Fruit fly (Drosophila melanogaster): ENCODE measurements around the gene CG7970.

CG7970 gene

DNA sequence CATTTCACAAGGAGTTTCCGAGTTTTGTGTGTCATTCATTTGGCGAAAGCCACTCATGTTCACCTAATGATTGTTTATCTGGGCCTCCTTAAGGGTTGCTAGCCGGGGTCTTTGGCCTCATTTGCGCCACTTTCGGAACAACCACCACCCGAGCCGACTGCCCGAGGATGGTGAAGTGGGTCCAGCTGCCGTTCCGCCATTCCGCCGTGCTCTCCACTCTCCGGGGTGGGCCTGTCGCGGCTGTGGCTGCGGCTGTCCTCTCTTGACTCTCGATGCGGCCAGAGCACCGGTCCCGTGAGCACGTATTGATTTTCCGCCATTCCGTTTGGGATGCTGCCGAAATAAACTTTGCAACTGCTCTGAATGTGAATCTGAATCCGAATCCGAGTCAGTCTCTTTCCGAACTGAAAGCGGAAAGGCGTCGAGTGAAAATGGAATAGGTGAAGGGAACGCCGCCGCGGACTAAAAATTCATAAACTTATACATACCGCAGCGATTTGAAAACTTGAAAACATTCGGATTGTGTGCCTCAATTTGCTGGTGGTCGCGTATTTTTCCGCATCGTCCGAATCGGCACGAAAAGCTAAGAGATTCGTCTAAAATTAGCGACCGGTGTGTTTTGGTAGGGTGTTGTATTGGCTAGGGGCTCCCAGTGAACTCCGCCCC lies 3.7 kb upstream of the CG7970 start, which contains the start of gene CG13920:
TSS of gene CG13920 (plus strand) at position 255 of the 666 bp plus-strand sequence.
- TF ChIP-seq noc (tag; optimal IDR thresholded peaks at IDR 0.05) = no peak

dm6 chr3L:1649363-1649762 lies 3.2 kb upstream of the CG7970 start:
- no peak for TF ChIP-seq noc (tag; optimal IDR thresholded peaks at IDR 0.05)

DNA sequence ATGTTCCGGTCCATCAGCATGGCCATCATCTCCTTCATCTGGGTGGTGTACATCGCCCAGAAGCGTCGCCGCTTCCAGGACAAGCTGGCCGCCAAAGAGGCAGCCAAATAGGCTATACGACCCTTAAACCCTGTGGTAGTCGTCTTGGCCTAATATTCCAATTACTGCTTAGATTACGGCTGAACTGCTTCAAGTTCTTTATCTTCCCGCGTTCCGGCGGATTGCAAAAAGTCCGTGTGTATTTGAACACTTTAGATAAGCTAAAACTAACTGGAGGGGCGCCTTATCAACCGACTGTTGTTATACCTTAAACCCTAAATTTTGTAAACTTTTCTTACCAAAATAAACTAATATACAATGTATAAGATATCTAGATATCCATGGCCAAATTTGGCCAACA lies 1.2 kb downstream of the CG7970 start:
- no peak for TF ChIP-seq noc (tag; optimal IDR thresholded peaks at IDR 0.05)

DNA sequence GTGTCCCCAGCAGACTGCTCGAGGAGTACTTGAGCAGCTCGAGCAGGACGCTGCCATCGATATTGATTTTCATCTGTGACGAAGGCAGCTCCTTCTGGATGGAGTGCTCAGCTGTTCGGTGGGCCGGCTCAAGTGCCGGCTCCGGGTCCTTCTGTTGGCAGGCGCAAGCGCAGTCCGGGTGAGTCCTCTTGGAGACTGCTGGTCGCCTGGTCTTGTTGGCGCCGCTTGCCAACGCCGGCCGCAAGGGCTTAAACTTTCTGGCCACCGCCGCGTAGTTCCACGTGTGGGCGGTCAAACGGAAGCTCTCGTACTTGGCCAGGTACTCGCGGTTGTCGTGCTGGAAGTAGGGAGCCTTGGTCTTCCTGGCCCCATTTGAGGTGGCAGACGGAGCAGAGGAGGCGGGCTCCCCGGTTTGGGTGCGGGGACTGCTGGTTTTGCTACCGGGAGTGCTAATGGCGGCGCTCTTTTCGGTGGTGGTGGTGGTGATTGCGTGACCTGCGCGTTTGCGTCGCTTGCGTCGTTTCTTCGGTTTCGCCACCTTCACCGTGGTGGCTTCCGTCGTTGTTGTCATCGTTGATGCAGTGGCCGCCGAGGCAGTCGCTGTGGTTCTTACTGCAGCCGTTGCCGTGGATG lies 9.3 kb downstream of the CG7970 start:
- no peak for TF ChIP-seq noc (tag; optimal IDR thresholded peaks at IDR 0.05)

DNA sequence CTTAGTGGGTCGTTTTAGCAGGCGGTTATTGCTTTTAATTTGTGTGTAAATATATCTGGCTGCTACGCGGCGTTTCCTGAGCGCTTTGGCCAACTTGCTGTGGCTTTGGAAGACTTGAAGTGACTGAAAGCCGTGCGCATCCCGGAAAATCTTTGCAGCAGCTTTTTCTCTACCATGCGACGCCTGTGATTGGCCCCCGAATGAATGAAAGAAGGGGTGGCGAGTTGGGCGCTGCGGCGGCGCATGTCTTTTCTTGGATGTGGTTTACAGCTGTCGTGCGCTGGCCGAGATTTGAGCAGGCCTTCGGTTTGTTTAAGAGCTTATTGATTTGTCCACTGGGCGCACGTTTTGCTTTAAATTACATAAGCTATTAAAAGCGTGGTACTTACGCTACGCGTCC lies 11.0 kb downstream of the CG7970 start:
- TF ChIP-seq noc (tag; optimal IDR thresholded peaks at IDR 0.05) = no peak

DNA sequence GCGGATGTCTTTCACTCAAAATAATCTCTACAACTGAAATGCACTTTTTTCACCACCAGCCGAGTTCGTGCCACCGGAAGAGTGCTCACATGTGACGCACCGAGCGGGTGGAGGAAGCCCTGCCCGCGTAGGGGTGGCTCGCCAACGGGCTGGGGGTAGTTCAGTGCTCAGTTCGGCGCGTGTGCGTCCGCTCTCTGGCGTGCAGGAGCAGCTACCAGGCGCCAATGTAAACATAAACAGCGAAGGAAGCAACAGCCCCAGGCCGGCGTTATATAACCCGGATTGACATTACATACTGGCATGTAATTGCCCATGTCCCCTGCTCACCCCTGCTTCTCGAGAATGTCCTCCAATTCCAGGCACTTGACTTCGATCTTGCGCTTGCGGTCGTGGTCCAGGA lies 11.7 kb downstream of the CG7970 start:
- TF ChIP-seq noc (tag; optimal IDR thresholded peaks at IDR 0.05) = no peak

DNA sequence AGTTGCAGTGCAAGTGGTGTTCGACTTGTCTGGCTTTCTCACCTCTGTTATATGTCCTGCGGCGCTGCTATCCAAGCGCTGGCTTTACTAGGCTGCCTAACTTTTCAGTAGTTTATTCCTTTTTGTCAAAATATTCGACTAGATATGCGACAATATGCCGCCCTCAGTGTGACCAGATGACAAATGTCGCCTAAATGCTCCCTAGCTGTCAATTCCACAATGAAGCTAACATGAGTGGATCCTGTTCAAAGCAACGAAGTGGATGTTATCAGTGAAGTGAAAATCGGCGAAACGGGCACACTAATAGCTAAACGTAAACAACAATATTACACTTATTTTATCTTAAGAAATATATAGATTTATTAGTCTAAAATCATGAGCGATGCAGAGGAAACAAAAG lies 12.3 kb downstream of the CG7970 start, which contains the start of the genes Srrm234 and CG7974:
TSS of gene Srrm234 (minus strand) at position 189 of the 400 bp plus-strand sequence.
TSS of gene CG7974 (plus strand) at position 263 of the 400 bp plus-strand sequence.
- TF ChIP-seq noc (tag; optimal IDR thresholded peaks at IDR 0.05) = no peak

- TF ChIP-seq noc (tag; optimal IDR thresholded peaks at IDR 0.05) = no peak
These were observed 13.0 kb downstream of the CG7970 start for dm6 chr3L:1665544-1665943.

- no peak for TF ChIP-seq noc (tag; optimal IDR thresholded peaks at IDR 0.05)
These were observed 14.9 kb downstream of the CG7970 start for dm6 chr3L:1667423-1667822.

dm6 chr3L:1668504-1668903 lies 16.0 kb downstream of the CG7970 start, which contains the start of gene RpL23A:
Gene RpL23A (minus strand): TSS chr3L:1668654.
- peak; percentile 78 for TF ChIP-seq noc (tag; optimal IDR thresholded peaks at IDR 0.05)

- TF ChIP-seq noc (tag; optimal IDR thresholded peaks at IDR 0.05) = no peak
These were observed 17.5 kb downstream of the CG7970 start, which contains the start of gene RabX5 for dm6 chr3L:1670008-1670407. Gene RabX5 (minus strand): TSS chr3L:1670108.

- TF ChIP-seq noc (tag; optimal IDR thresholded peaks at IDR 0.05) = no peak
These were observed 20.1 kb downstream of the CG7970 start, which contains the start of gene CG13930 for dm6 chr3L:1672627-1673026. Gene CG13930 (minus strand): TSS chr3L:1672727.

DNA sequence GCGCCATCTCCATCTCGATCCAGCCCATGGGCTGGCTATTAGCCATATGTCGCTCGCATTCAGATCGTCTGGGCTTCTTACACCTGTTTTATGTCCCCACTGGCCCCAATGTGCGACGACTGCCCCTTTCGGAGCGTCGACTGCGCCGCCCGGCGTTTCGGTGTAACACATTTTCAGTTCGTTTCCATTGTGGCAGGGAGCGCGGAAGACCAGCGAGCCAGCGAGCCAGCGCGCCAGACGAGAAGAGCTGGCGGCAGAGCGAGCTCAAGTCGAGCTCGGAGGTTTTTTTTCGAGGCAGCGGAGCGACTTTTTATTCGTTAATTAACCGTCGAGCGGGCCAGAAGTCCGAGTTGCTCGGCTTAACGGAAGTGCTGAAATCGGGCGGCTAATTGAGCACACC lies 21.8 kb downstream of the CG7970 start, which contains the start of gene CG7991:
TSS of gene CG7991 (plus strand) at position 329 of the 400 bp plus-strand sequence.
- no peak for TF ChIP-seq noc (tag; optimal IDR thresholded peaks at IDR 0.05)

dm6 chr3L:1675242-1675641 lies 22.7 kb downstream of the CG7970 start:
- peak; percentile 17 for TF ChIP-seq noc (tag; optimal IDR thresholded peaks at IDR 0.05)

DNA sequence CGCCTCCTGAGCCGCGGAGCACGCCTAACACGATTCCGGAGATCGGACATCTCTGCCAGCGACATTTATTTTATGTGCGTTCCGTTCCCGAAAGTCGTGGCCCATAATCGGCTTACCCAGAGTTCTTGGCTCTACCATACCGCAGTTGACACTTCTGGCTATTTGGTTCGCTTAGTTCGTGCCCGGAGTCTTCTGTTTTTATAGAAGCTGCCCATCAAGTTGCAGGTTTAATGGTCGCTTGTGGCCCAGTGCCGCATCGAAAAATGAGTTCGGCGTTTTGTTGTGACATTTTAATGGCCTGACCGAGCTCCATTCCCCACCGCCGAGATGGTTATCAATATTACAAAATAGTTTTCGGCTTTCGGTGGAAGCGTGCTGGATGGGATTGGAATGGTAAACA lies 23.7 kb downstream of the CG7970 start:
- no peak for TF ChIP-seq noc (tag; optimal IDR thresholded peaks at IDR 0.05)

dm6 chr3L:1679394-1679793 lies 26.8 kb downstream of the CG7970 start:
- TF ChIP-seq noc (tag; optimal IDR thresholded peaks at IDR 0.05) = no peak

DNA sequence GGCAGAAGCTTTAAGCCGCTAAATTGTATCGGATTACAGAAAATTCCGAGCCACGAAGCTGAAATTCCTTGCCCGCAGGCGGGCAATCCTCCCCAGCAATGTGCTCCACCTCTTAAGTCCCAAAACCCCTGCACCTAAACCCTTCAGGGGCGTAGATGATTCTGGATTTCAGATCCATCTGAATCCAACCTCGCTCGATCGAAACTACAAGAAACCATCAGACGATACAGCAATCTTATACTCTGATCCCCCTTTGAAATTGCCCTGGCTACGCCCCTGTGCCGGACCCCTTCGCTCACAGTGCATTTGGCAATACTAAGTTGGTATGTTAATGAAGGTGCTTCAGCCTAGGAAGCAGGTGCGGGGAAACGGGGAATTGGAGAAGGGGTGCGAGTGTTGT lies 30.5 kb downstream of the CG7970 start:
- TF ChIP-seq noc (tag; optimal IDR thresholded peaks at IDR 0.05) = no peak

Measured in whole organism, larva.